Fruit fly (Drosophila melanogaster) whole organism: Measurements from ENCODE around the gene mthl2.

ENCODE experiments used
- CG8478 ChIP-seq: fragments of >200 bp; optimal IDR thresholded peaks from 2 replicates; lab custom pipeline; 2018; ENCODE audit warnings: inconsistent platforms
- Dll ChIP-seq: fragments of >200 bp; optimal IDR thresholded peaks from 2 replicates; lab custom pipeline; 2017
- EcR ChIP-seq, 2 experiments: fragments of >200 bp; optimal IDR thresholded peaks; 2 replicates each; lab custom pipeline; 2017; ENCODE audit warnings: missing biosample characterization in 2 of 2, missing genetic modification characterization in 2 of 2, missing genetic modification reagents in 2 of 2
- pan ChIP-seq: fragments of >200 bp; optimal IDR thresholded peaks from 2 replicates; lab custom pipeline; 2017
- psq ChIP-seq: fragments of >200 bp; optimal IDR thresholded peaks from 2 replicates; lab custom pipeline; 2017
- usp ChIP-seq: fragments of >200 bp; optimal IDR thresholded peaks from 2 replicates; lab custom pipeline; 2017; ENCODE audit warnings: missing biosample characterization, missing genetic modification characterization, mixed read lengths

- TF ChIP-seq psq (lab: Kevin White, UChicago) = no peak
- no peak for TF ChIP-seq CG8478 (lab: Kevin White, UChicago)
- no peak for TF ChIP-seq usp (GFP tag; lab: Kevin White, UChicago)
- no peak for TF ChIP-seq EcR (GFP tag; optimal IDR thresholded peaks at IDR 0.05; lab: Kevin White, UChicago)
- TF ChIP-seq pan (lab: Kevin White, UChicago) = no peak
- no peak for TF ChIP-seq Dll (lab: Kevin White, UChicago)
Observed at dm6 chr3L:5641120-5641519, 36.5 kb downstream of the mthl2 start.
